Fruit fly (Drosophila melanogaster): Measurements from ENCODE around the gene RpS10b.

Gene RpS10b

DNA sequence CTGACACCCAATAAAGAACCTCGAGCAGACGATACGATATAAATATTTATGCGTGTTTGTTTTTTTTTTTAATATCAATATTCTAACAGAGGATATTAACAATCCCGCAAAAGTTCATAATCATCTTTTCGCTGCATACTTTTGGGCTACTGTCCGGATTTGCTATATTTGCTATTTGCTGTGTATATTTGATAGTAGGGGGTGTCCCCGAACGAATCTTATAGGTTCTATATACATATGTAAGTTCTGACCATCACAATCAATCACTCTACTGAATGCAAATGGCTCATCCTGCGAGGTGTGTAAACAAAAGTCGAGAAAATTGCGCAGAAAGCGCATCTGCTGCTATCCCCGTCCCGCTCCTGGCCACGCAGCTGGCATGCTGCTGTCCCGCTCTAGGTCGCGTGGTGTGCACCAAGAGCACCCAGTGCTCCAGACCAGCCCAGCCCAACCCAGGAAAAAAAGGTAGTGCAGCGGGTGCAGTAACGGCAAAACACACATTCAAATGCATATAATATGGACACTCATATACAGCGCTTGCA lies 42.9 kb downstream of the RpS10b start:
- TF ChIP-seq Sin3A (optimal IDR thresholded peaks at IDR 0.05) (no peak), h (optimal IDR thresholded peaks at IDR 0.05) (no peak), psq (optimal IDR thresholded peaks at IDR 0.05) (no peak), insv (optimal IDR thresholded peaks at IDR 0.05) (no peak), Myc (optimal IDR thresholded peaks at IDR 0.05) (no peak), ttk (optimal IDR thresholded peaks at IDR 0.05) (no peak)

- TF ChIP-seq h (optimal IDR thresholded peaks at IDR 0.05): no peak
- no peak for TF ChIP-seq ttk (optimal IDR thresholded peaks at IDR 0.05)
These were observed 45.1 kb downstream of the RpS10b start, which contains the start of the genes CG12237 and Sec61gamma for dm6 chrX:19642819-19643504. CG12237 (minus strand) TSS chrX:19642869. Sec61gamma (plus strand) TSS chrX:19643327.

DNA sequence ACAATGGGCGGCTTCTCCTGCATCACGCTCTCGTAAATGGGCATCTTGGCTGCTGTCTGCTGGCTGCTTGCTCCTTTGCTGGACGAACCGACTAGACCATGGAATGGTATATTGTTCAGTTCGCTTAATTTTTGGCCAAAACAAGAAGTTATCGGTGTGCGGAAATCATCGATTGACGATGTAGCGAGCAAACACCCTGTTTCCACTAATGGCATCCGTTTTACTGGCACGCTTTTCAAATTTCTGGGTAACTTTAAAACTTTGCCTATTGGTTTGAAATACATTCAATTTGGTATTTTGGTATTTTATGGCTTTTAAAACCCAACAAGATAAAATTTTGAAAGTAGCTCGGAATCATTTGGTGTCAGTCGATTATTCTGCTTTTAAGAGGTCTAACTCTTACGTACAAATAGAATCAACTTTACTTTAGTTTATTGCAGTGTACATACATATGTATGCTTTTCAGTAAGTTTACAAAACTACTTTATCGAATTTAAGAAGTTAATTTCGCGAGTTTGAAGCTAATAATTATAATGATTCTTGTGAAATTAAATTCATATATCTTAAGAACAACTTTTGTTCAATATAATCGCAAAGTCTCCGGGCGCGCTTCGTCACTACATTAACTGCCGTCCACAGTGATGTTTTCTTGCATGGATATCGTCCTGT lies 48.2 kb downstream of the RpS10b start, which contains the start of gene Arp10:
Arp10 (minus strand) TSS at position 304 of the 669 bp plus-strand sequence.
- TF ChIP-seq ttk (optimal IDR thresholded peaks at IDR 0.05): no peak
- TF ChIP-seq Sin3A (optimal IDR thresholded peaks at IDR 0.05): no peak
- TF ChIP-seq h (optimal IDR thresholded peaks at IDR 0.05): no peak
- no peak for TF ChIP-seq psq (optimal IDR thresholded peaks at IDR 0.05)
- no peak for TF ChIP-seq insv (optimal IDR thresholded peaks at IDR 0.05)
- no peak for TF ChIP-seq Myc (optimal IDR thresholded peaks at IDR 0.05)

Measured in Kc167 (cell line).